Fruit fly (Drosophila melanogaster): Measurements from ENCODE around the gene ogre.

ogre gene

DNA sequence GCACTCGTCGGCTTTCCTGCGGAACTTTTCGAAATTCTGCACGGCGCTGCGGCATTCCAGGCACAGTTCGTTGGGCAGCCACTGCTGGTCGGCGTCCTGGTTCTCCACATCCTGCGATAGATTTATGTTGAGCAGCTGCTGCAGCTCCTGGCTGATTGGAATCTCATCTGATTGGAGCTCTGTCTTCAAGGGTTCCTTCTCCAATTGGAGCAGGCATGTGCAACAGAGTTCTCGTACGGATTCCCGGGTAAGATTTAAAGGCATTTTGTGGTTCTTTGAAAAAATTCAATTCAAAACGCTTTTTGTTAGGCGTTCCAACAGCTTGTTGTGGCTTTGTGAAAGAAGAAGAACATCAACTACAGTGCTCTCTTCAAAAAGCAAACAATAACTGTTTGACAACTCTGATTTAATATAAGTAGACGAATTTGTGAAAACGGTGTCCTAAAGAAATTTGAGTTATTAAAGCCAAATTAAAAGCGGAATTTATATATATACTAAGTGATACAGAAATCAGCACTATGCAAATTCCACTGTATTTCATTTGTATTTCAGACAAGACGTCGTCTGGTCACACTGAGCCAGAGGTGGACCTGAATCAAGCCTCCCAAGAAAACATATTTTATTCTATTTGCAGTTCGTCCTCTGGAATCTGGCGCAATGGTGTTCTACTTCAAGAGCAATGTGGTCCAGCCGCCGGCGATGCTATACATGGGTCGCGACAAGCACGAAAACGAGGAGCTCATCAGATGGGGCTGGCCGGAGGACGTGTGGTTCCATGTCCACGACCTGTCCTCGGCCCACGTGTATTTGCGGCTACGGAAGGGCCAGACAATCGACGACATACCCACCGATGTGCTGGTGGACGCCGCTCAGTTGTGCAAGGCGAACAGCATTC, 22.4 kb upstream of the ogre start, which contains the start of the genes CG3032 and CG4593 (continued):
- TF ChIP-seq chif (GFP tag; optimal IDR thresholded peaks at IDR 0.05): peak; percentile 48 to 71
- peak; percentile 79; the same call in 2 of the 3 replicates for TF ChIP-seq gce (GFP tag; IDR thresholded peaks at IDR 0.05)
- TF ChIP-seq jing (GFP tag; optimal IDR thresholded peaks at IDR 0.05): peak; percentile 38
- TF ChIP-seq CG8765 (GFP tag; IDR thresholded peaks at IDR 0.05): peak; percentile 75; the same call in 1 of the 2 replicates
- no peak for TF ChIP-seq CG2129 (GFP tag; IDR thresholded peaks at IDR 0.05; ENCODE audit: partially characterized antibody)
- TF ChIP-seq CG3281 (GFP tag; optimal IDR thresholded peaks at IDR 0.05): peak; percentile 81
- TF ChIP-seq tin (GFP tag; optimal IDR thresholded peaks at IDR 0.05): peak; percentile 72
- TF ChIP-seq CHES-1-like (GFP tag; optimal IDR thresholded peaks at IDR 0.05): peak; percentile 65
- TF ChIP-seq CG7786 (GFP tag; optimal IDR thresholded peaks at IDR 0.05): peak; percentile 72
- 0 out of 2 replicates have a peak, but pooled peaks have one; percentile 32 for TF ChIP-seq gt (GFP tag; IDR thresholded peaks at IDR 0.05)
- TF ChIP-seq fu2 (GFP tag; optimal IDR thresholded peaks at IDR 0.05): peak; percentile 73
- TF ChIP-seq Jarid2 (GFP tag; optimal IDR thresholded peaks at IDR 0.05): no peak
- TF ChIP-seq CG17328 (GFP tag; IDR thresholded peaks at IDR 0.05): peak; percentile 89
- TF ChIP-seq Doc2 (GFP tag; IDR thresholded peaks at IDR 0.05): no peak
- no peak for TF ChIP-seq kah (GFP tag; optimal IDR thresholded peaks at IDR 0.05)
- TF ChIP-seq mld (GFP tag; IDR thresholded peaks at IDR 0.05; ENCODE audit: partially characterized antibody): no peak
- peak; percentile 74 for TF ChIP-seq wor (GFP tag; IDR thresholded peaks at IDR 0.05)
- peak; percentile 47 for TF ChIP-seq Nf-YB (GFP tag; optimal IDR thresholded peaks at IDR 0.05)
- peak; percentile 5 for TF ChIP-seq CTCF (GFP tag; optimal IDR thresholded peaks at IDR 0.05)
- TF ChIP-seq tup (GFP tag; optimal IDR thresholded peaks at IDR 0.05): peak; percentile 48
- TF ChIP-seq Hr3 (GFP tag; optimal IDR thresholded peaks at IDR 0.05): peak; percentile 77
- peak; percentile 87 for TF ChIP-seq CG2889 (GFP tag; IDR thresholded peaks at IDR 0.05)
- peak; percentile 11 for TF ChIP-seq psq (GFP tag; optimal IDR thresholded peaks at IDR 0.05)
- TF ChIP-seq gsb (GFP tag; IDR thresholded peaks at IDR 0.05): peak; percentile 87
- peak; percentile 87 for TF ChIP-seq CG6689 (GFP tag; IDR thresholded peaks at IDR 0.05)
- TF ChIP-seq B-H2 (GFP tag; optimal IDR thresholded peaks at IDR 0.05): peak; percentile 37
- TF ChIP-seq ranshi (GFP tag; IDR thresholded peaks at IDR 0.05): peak; percentile 87; the same call in 1 of the 2 replicates
- no peak for TF ChIP-seq Sin3A (optimal IDR thresholded peaks at IDR 0.05)
- no peak for TF ChIP-seq ac (GFP tag; optimal IDR thresholded peaks at IDR 0.05)
- peak; percentile 77 for TF ChIP-seq Ravus (GFP tag; IDR thresholded peaks at IDR 0.05)
- TF ChIP-seq CG6854 (GFP tag; optimal IDR thresholded peaks at IDR 0.05): peak; percentile 35
- TF ChIP-seq kay (GFP tag; optimal IDR thresholded peaks at IDR 0.05): peak; percentile 53
- TF ChIP-seq fd96Cb (tag; optimal IDR thresholded peaks at IDR 0.05): peak; percentile 77
- TF ChIP-seq Stat92E (GFP tag; optimal IDR thresholded peaks at IDR 0.05): peak in 1 of 3 experiments; percentile 32
- peak; percentile 40 for TF ChIP-seq CG11398 (GFP tag; optimal IDR thresholded peaks at IDR 0.05)
- peak; percentile 87 for TF ChIP-seq Xbp1 (GFP tag; optimal IDR thresholded peaks at IDR 0.05)
- no peak for TF ChIP-seq CG8478 (optimal IDR thresholded peaks at IDR 0.05)
- TF ChIP-seq sc (optimal IDR thresholded peaks at IDR 0.05): no peak
- TF ChIP-seq sc (GFP tag; optimal IDR thresholded peaks at IDR 0.05): no peak
- TF ChIP-seq Side (GFP tag; optimal IDR thresholded peaks at IDR 0.05): peak; percentile 62
- peak; percentile 48 for TF ChIP-seq CG12219 (GFP tag; optimal IDR thresholded peaks at IDR 0.05)
- TF ChIP-seq cad (GFP tag; optimal IDR thresholded peaks at IDR 0.05): no peak
- peak; percentile 56 for TF ChIP-seq cwo (GFP tag; optimal IDR thresholded peaks at IDR 0.05)
- TF ChIP-seq Blimp-1 (GFP tag; optimal IDR thresholded peaks at IDR 0.05): peak; percentile 67
- TF ChIP-seq E2f2 (GFP tag; IDR thresholded peaks at IDR 0.05): peak; percentile 66
- peak; percentile 65; the same call in 2 of the 3 replicates for TF ChIP-seq jigr1 (GFP tag; IDR thresholded peaks at IDR 0.05)
- TF ChIP-seq ewg (GFP tag; optimal IDR thresholded peaks at IDR 0.05): peak; percentile 47
- peak; percentile 88 for TF ChIP-seq Atf6 (GFP tag; IDR thresholded peaks at IDR 0.05)
- TF ChIP-seq pho (GFP tag; optimal IDR thresholded peaks at IDR 0.05): peak; percentile 81
- TF ChIP-seq Myb (GFP tag; optimal IDR thresholded peaks at IDR 0.05): peak; percentile 45

All from whole organism, embryonic.